Fruit fly (Drosophila melanogaster) whole organism, embryonic: ENCODE results near the gene mRpL14.

Source experiments
- Ada2b ChIP-seq: fragments of 200-800 bp; sonication (Bioruptor generic); IDR thresholded peaks from 2 replicates; pipeline ENCODE4 v1.3.6; 2022; ENCODE audit warnings: missing biosample characterization, missing genetic modification characterization
- Blimp-1 ChIP-seq: fragments of 200-800 bp; sonication (Bioruptor generic); optimal IDR thresholded peaks from 3 replicates; lab custom pipeline; 2018; ENCODE audit warnings: missing biosample characterization, missing genetic modification characterization, mild to moderate bottlenecking, moderate library complexity, missing genetic modification reagents
- C15 ChIP-seq: fragments of 200-800 bp; sonication (Bioruptor generic); IDR thresholded peaks from 3 replicates; pipeline ENCODE4 v1.3.6; 2022; ENCODE audit warnings: missing biosample characterization, missing genetic modification characterization
- CG10321 ChIP-seq: fragments of 200-800 bp; sonication (Bioruptor generic); IDR thresholded peaks from 2 replicates; pipeline ENCODE4 v1.3.6; 2022; ENCODE audit warnings: missing biosample characterization, missing genetic modification characterization
- CG10654 ChIP-seq: fragments of 200-800 bp; sonication (Bioruptor generic); optimal IDR thresholded peaks from 2 replicates; lab custom pipeline; 2016; ENCODE audit warnings: missing biosample characterization, missing genetic modification characterization
- CG11456 ChIP-seq: fragments of 200-800 bp; sonication (Bioruptor generic); IDR thresholded peaks from 3 replicates; pipeline ENCODE4 v1.3.6; 2022; ENCODE audit warnings: missing biosample characterization, missing genetic modification characterization
- CG11560 ChIP-seq: fragments of 200-800 bp; sonication (Bioruptor generic); IDR thresholded peaks from 3 replicates; pipeline ENCODE4 v1.3.6; 2022; ENCODE audit warnings: missing biosample characterization, missing genetic modification characterization
- CG12769 ChIP-seq: fragments of 200-800 bp; sonication (Bioruptor generic); optimal IDR thresholded peaks from 2 replicates; lab custom pipeline; 2019; ENCODE audit warnings: missing biosample characterization, mild to moderate bottlenecking, missing genetic modification characterization, moderate library complexity
- CG14050 ChIP-seq: fragments of 200-800 bp; sonication (Bioruptor generic); IDR thresholded peaks from 3 replicates; pipeline ENCODE4 v1.3.6; 2022; ENCODE audit warnings: missing biosample characterization, missing genetic modification characterization
- CG14860 ChIP-seq: fragments of 200-800 bp; sonication (Bioruptor generic); IDR thresholded peaks from 3 replicates; pipeline ENCODE4 v1.3.6; 2022; ENCODE audit warnings: missing biosample characterization, missing genetic modification characterization; ENCODE audit not compliant: partially characterized antibody
- CG15601 ChIP-seq: fragments of 200-800 bp; sonication (Bioruptor generic); optimal IDR thresholded peaks from 3 replicates; lab custom pipeline; 2019; ENCODE audit warnings: missing biosample characterization, mild to moderate bottlenecking, missing genetic modification characterization, moderate library complexity
- CG16815 ChIP-seq: fragments of 200-800 bp; sonication (Bioruptor generic); optimal IDR thresholded peaks from 3 replicates; lab custom pipeline; 2017; ENCODE audit warnings: missing biosample characterization, mild to moderate bottlenecking, missing genetic modification characterization
- CG1792 ChIP-seq: fragments of 200-800 bp; sonication (Bioruptor generic); optimal IDR thresholded peaks from 2 replicates; lab custom pipeline; 2016; ENCODE audit warnings: missing biosample characterization, missing genetic modification characterization
- CG2202 ChIP-seq: fragments of 200-800 bp; sonication (Bioruptor generic); optimal IDR thresholded peaks from 2 replicates; lab custom pipeline; 2018; ENCODE audit warnings: missing biosample characterization, mild to moderate bottlenecking, missing genetic modification characterization
- CG31388 ChIP-seq: fragments of 200-800 bp; sonication (Bioruptor generic); optimal IDR thresholded peaks from 2 replicates; lab custom pipeline; 2016; ENCODE audit warnings: missing biosample characterization, missing genetic modification characterization
- CG3281 ChIP-seq: fragments of 200-800 bp; sonication (Bioruptor generic); optimal IDR thresholded peaks from 3 replicates; lab custom pipeline; 2017; ENCODE audit warnings: missing biosample characterization, mild to moderate bottlenecking, missing genetic modification characterization
- CG33213 ChIP-seq: fragments of 200-800 bp; sonication (Bioruptor generic); optimal IDR thresholded peaks from 3 replicates; lab custom pipeline; 2016; ENCODE audit warnings: missing biosample characterization, missing genetic modification characterization
- CG34224 ChIP-seq: fragments of 200-800 bp; sonication (Bioruptor generic); IDR thresholded peaks from 3 replicates; pipeline ENCODE4 v1.3.6; 2022; ENCODE audit warnings: missing biosample characterization, missing genetic modification characterization; ENCODE audit not compliant: partially characterized antibody
- CG4424 ChIP-seq: fragments of 200-800 bp; sonication (Bioruptor generic); optimal IDR thresholded peaks from 3 replicates; lab custom pipeline; 2016; ENCODE audit warnings: missing biosample characterization, missing genetic modification characterization
- CG7839 ChIP-seq: fragments of 200-800 bp; sonication (Bioruptor generic); optimal IDR thresholded peaks from 3 replicates; lab custom pipeline; 2018; ENCODE audit warnings: missing biosample characterization, mild to moderate bottlenecking, missing genetic modification characterization, moderate library complexity
- CG9797 ChIP-seq: fragments of 200-800 bp; sonication (Bioruptor generic); optimal IDR thresholded peaks from 3 replicates; lab custom pipeline; 2018; ENCODE audit warnings: missing biosample characterization, mild to moderate bottlenecking, missing genetic modification characterization
- D ChIP-seq, 2 experiments: fragments of 200-800 bp in 1 of 2; fragments of >200 bp in 1 of 2; sonication (Bioruptor generic) in 1 of 2; optimal IDR thresholded peaks; 2 replicates in 1 of 2; 3 replicates in 1 of 2; lab custom pipeline; 2017; ENCODE audit warnings: mild to moderate bottlenecking in 1 of 2, missing biosample characterization in 1 of 2, missing genetic modification characterization in 1 of 2, missing genetic modification reagents in 1 of 2
- Dll ChIP-seq: fragments of 200-800 bp; sonication (Bioruptor generic); IDR thresholded peaks from 4 replicates; pipeline ENCODE4 v1.3.6; 2022; ENCODE audit warnings: missing biosample characterization, missing genetic modification characterization; ENCODE audit not compliant: partially characterized antibody
- H15 ChIP-seq: fragments of 200-800 bp; sonication (Bioruptor generic); IDR thresholded peaks from 3 replicates; pipeline ENCODE4 v1.3.6; 2022; ENCODE audit warnings: missing biosample characterization, missing genetic modification characterization
- H2.0 ChIP-seq: fragments of 200-800 bp; sonication (Bioruptor generic); IDR thresholded peaks from 2 replicates; pipeline ENCODE4 v1.3.6; 2022; ENCODE audit warnings: missing biosample characterization, missing genetic modification characterization
- Lhr ChIP-seq: fragments of 200-800 bp; sonication (Bioruptor generic); optimal IDR thresholded peaks from 3 replicates; lab custom pipeline; 2017; ENCODE audit warnings: mild to moderate bottlenecking, missing biosample characterization, missing genetic modification reagents, missing genetic modification characterization
- MESR4 ChIP-seq: fragments of 200-800 bp; sonication (Bioruptor generic); optimal IDR thresholded peaks from 2 replicates; lab custom pipeline; 2018; ENCODE audit warnings: missing biosample characterization, mild to moderate bottlenecking, missing genetic modification characterization, moderate library complexity
- Med ChIP-seq: fragments of 200-800 bp; sonication (Bioruptor generic); peaks from one replicate; lab custom pipeline; 2016; ENCODE audit warnings: missing biosample characterization, missing genetic modification characterization, mild to moderate bottlenecking, inconsistent platforms, moderate library complexity
- Myb ChIP-seq: fragments of 200-800 bp; sonication (Bioruptor generic); optimal IDR thresholded peaks from 2 replicates; lab custom pipeline; 2016; ENCODE audit warnings: missing biosample characterization, missing genetic modification characterization
- Sin3A ChIP-seq: fragments of >200 bp; optimal IDR thresholded peaks from 2 replicates; lab custom pipeline; 2018
- Sry-δ ChIP-seq: fragments of 200-800 bp; sonication (Bioruptor generic); optimal IDR thresholded peaks from 2 replicates; lab custom pipeline; 2016; ENCODE audit warnings: missing biosample characterization, missing genetic modification characterization
- amos ChIP-seq: fragments of 200-800 bp; sonication (Bioruptor generic); IDR thresholded peaks from 2 replicates; pipeline ENCODE4 v1.3.6; 2022; ENCODE audit warnings: missing biosample characterization, missing genetic modification characterization; ENCODE audit not compliant: partially characterized antibody
- ara ChIP-seq: fragments of 200-800 bp; sonication (Bioruptor generic); IDR thresholded peaks from 2 replicates; pipeline ENCODE4 v1.3.6; 2022; ENCODE audit warnings: missing biosample characterization, missing genetic modification characterization
- ase ChIP-seq: fragments of 200-800 bp; sonication (Bioruptor generic); IDR thresholded peaks from 3 replicates; pipeline ENCODE4 v1.3.6; 2022; ENCODE audit warnings: missing biosample characterization, missing genetic modification characterization
- ato ChIP-seq: fragments of 200-800 bp; sonication (Bioruptor generic); IDR thresholded peaks from 2 replicates; pipeline ENCODE4 v1.3.6; 2022; ENCODE audit warnings: missing biosample characterization, missing genetic modification characterization; ENCODE audit not compliant: partially characterized antibody
- cas ChIP-seq: fragments of 200-800 bp; sonication (Bioruptor generic); IDR thresholded peaks from 2 replicates; pipeline ENCODE4 v1.3.6; 2022; ENCODE audit warnings: missing biosample characterization, missing genetic modification characterization
- cato ChIP-seq: fragments of 200-800 bp; sonication (Bioruptor generic); optimal IDR thresholded peaks from 2 replicates; lab custom pipeline; 2016; ENCODE audit warnings: missing biosample characterization, missing genetic modification characterization, borderline replicate concordance
- danr ChIP-seq: fragments of 200-800 bp; sonication (Bioruptor generic); IDR thresholded peaks from 2 replicates; pipeline ENCODE4 v1.3.6; 2022; ENCODE audit warnings: missing biosample characterization, missing genetic modification characterization
- dimm ChIP-seq: fragments of 200-800 bp; sonication (Bioruptor generic); IDR thresholded peaks from 2 replicates; pipeline ENCODE4 v1.3.6; 2022; ENCODE audit warnings: missing biosample characterization, missing genetic modification characterization
- disco-r ChIP-seq: fragments of 200-800 bp; sonication (Bioruptor generic); optimal IDR thresholded peaks from 2 replicates; lab custom pipeline; 2016; ENCODE audit warnings: missing biosample characterization, missing genetic modification characterization
- fd64A ChIP-seq: fragments of 200-800 bp; sonication (Bioruptor generic); optimal IDR thresholded peaks from 3 replicates; lab custom pipeline; 2018; ENCODE audit warnings: missing biosample characterization, mild to moderate bottlenecking, missing genetic modification characterization
- fd96Cb ChIP-seq: fragments of 200-800 bp; sonication (Bioruptor generic); optimal IDR thresholded peaks from 2 replicates; lab custom pipeline; 2018; ENCODE audit warnings: missing biosample characterization, mild to moderate bottlenecking, missing genetic modification characterization, moderate library complexity
- fru ChIP-seq: fragments of >200 bp; optimal IDR thresholded peaks from 2 replicates; lab custom pipeline; 2017
- ken ChIP-seq: fragments of 200-800 bp; sonication (Bioruptor generic); IDR thresholded peaks from 3 replicates; pipeline ENCODE4 v1.3.6; 2022; ENCODE audit warnings: missing biosample characterization, missing genetic modification characterization
- nmo ChIP-seq: fragments of 200-800 bp; sonication (Bioruptor generic); optimal IDR thresholded peaks from 2 replicates; lab custom pipeline; 2018; ENCODE audit warnings: missing biosample characterization, mild to moderate bottlenecking, missing genetic modification characterization, moderate library complexity
- nom ChIP-seq: fragments of 200-800 bp; sonication (Bioruptor generic); optimal IDR thresholded peaks from 2 replicates; lab custom pipeline; 2017; ENCODE audit warnings: missing biosample characterization, missing genetic modification characterization, mild to moderate bottlenecking, moderate library complexity, missing genetic modification reagents
- peb ChIP-seq: fragments of 200-800 bp; sonication (Bioruptor generic); IDR thresholded peaks from 2 replicates; pipeline ENCODE4 v1.3.6; 2022; ENCODE audit warnings: missing biosample characterization, missing genetic modification characterization
- pzg ChIP-seq: fragments of 200-800 bp; sonication (Bioruptor generic); optimal IDR thresholded peaks from 3 replicates; lab custom pipeline; 2018; ENCODE audit warnings: missing biosample characterization, mild to moderate bottlenecking, missing genetic modification characterization, moderate library complexity
- tin ChIP-seq: fragments of 200-800 bp; sonication (Bioruptor generic); optimal IDR thresholded peaks from 3 replicates; lab custom pipeline; 2016; ENCODE audit warnings: missing biosample characterization, missing genetic modification characterization
- tna ChIP-seq: fragments of 200-800 bp; sonication (Bioruptor generic); IDR thresholded peaks from 2 replicates; pipeline ENCODE4 v1.3.6; 2022; ENCODE audit warnings: missing biosample characterization, missing genetic modification characterization; ENCODE audit not compliant: partially characterized antibody
- zfh2 ChIP-seq: fragments of 200-800 bp; sonication (Bioruptor generic); optimal IDR thresholded peaks from 2 replicates; lab custom pipeline; 2016; ENCODE audit warnings: missing biosample characterization, missing genetic modification characterization

The mRpL14 gene

dm6 chrX:2306307-2306706 lies 38.1 kb downstream of the mRpL14 start (continued):
- TF ChIP-seq ase (GFP tag; lab: Robert Waterston, UW) (peak; percentile 53; the same call in 2 of the 3 replicates), dimm (no peak), tna (GFP tag; lab: Robert Waterston, UW) (no peak), amos (GFP tag; lab: Robert Waterston, UW) (no peak), H2.0 (GFP tag; lab: Robert Waterston, UW) (no peak), CG11456 (GFP tag; lab: Robert Waterston, UW) (peak; percentile 43; the same call in 1 of the 3 replicates), CG14860 (no peak), pzg (no peak), Sry-δ (GFP tag; lab: Kevin White, UChicago) (peak; percentile 16), C15 (GFP tag; lab: Robert Waterston, UW) (no peak), ato (no peak), Med (GFP tag; lab: Kevin White, UChicago) (peak; percentile 88), nmo (GFP tag; lab: Kevin White, UChicago) (peak; percentile 69), nom (GFP tag; lab: Kevin White, UChicago) (peak; percentile 16), CG34224 (GFP tag; lab: Robert Waterston, UW) (no peak), CG14050 (GFP tag; lab: Robert Waterston, UW) (peak; percentile 38; the same call in 1 of the 3 replicates), fd64A (GFP tag; lab: Kevin White, UChicago) (no peak), Blimp-1 (GFP tag; lab: Kevin White, UChicago) (peak; percentile 21), D (optimal IDR thresholded peaks at IDR 0.05; lab: Kevin White, UChicago) (no peak), D (GFP tag; optimal IDR thresholded peaks at IDR 0.05; lab: Kevin White, UChicago) (peak; percentile 37), danr (GFP tag; lab: Robert Waterston, UW) (0 out of 2 replicates have a peak, but pooled peaks have one; percentile 22), CG16815 (GFP tag; lab: Kevin White, UChicago) (no peak), tin (peak; percentile 23), CG10321 (no peak), CG10654 (GFP tag; lab: Kevin White, UChicago) (peak; percentile 54), cato (GFP tag; lab: Kevin White, UChicago) (no peak), CG7839 (tag; lab: Kevin White, UChicago) (peak; percentile 72), Sin3A (no peak), CG3281 (GFP tag; lab: Kevin White, UChicago) (peak; percentile 37), fru (no peak), zfh2 (GFP tag; lab: Kevin White, UChicago) (peak; percentile 2), disco-r (GFP tag; lab: Kevin White, UChicago) (peak; percentile 6), Myb (peak; percentile 34), H15 (GFP tag; lab: Robert Waterston, UW) (0 out of 3 replicates have a peak, but pooled peaks have one; percentile 43), fd96Cb (tag; lab: Kevin White, UChicago) (peak; percentile 71), CG9797 (GFP tag; lab: Kevin White, UChicago) (no peak), CG33213 (peak; percentile 7), CG31388 (GFP tag; lab: Kevin White, UChicago) (no peak), peb (GFP tag; lab: Robert Waterston, UW) (no peak), ara (GFP tag; lab: Robert Waterston, UW) (peak; percentile 56), CG4424 (GFP tag; lab: Kevin White, UChicago) (peak; percentile 67), Dll (no peak), CG2202 (no peak), MESR4 (GFP tag; lab: Kevin White, UChicago) (no peak), cas (GFP tag; lab: Robert Waterston, UW) (no peak), Ada2b (GFP tag; lab: Robert Waterston, UW) (peak; percentile 64), ken (GFP tag; lab: Robert Waterston, UW) (peak; percentile 38; the same call in 1 of the 3 replicates), CG11560 (no peak), CG12769 (tag; lab: Kevin White, UChicago) (peak; percentile 73), CG1792 (peak; percentile 13), Lhr (GFP tag; lab: Kevin White, UChicago) (no peak), CG15601 (no peak)
